Fruit fly (Drosophila melanogaster) whole organism, embryonic: ENCODE results near the gene Oatp33Eb.

Source experiments
- Ada2b ChIP-seq: fragments of 200-800 bp; sonication (Bioruptor generic); IDR thresholded peaks from 2 replicates; pipeline ENCODE4 v1.3.6; 2022; ENCODE audit warnings: missing biosample characterization, missing genetic modification characterization
- Aef1 ChIP-seq: fragments of 200-800 bp; sonication (Bioruptor generic); IDR thresholded peaks from 3 replicates; pipeline ENCODE4 v1.3.6; 2022; ENCODE audit warnings: missing biosample characterization, missing genetic modification characterization
- CG10147 ChIP-seq: fragments of 200-800 bp; sonication (Bioruptor generic); optimal IDR thresholded peaks from 2 replicates; lab custom pipeline; 2019; ENCODE audit warnings: missing biosample characterization, mild to moderate bottlenecking, missing genetic modification characterization, moderate library complexity
- CG1024 ChIP-seq: fragments of 200-800 bp; sonication (Bioruptor generic); IDR thresholded peaks from 2 replicates; pipeline ENCODE4 v1.3.6; 2022; ENCODE audit warnings: missing biosample characterization, missing genetic modification characterization
- CG12769 ChIP-seq: fragments of 200-800 bp; sonication (Bioruptor generic); optimal IDR thresholded peaks from 2 replicates; lab custom pipeline; 2019; ENCODE audit warnings: missing biosample characterization, mild to moderate bottlenecking, missing genetic modification characterization, moderate library complexity
- CG12942 ChIP-seq: fragments of 200-800 bp; sonication (Bioruptor generic); optimal IDR thresholded peaks from 3 replicates; lab custom pipeline; 2016; ENCODE audit warnings: missing biosample characterization, missing genetic modification characterization
- CG13624 ChIP-seq: fragments of 200-800 bp; sonication (Bioruptor generic); optimal IDR thresholded peaks from 2 replicates; lab custom pipeline; 2016; ENCODE audit warnings: missing biosample characterization, missing genetic modification characterization
- CG13894 ChIP-seq: fragments of 200-800 bp; sonication (Bioruptor generic); optimal IDR thresholded peaks from 3 replicates; lab custom pipeline; 2018; ENCODE audit warnings: missing biosample characterization, mild to moderate bottlenecking, missing genetic modification characterization, moderate library complexity
- CG14014 ChIP-seq: fragments of 200-800 bp; sonication (Bioruptor generic); IDR thresholded peaks from 2 replicates; pipeline ENCODE4 v1.3.6; 2022; ENCODE audit warnings: missing biosample characterization, missing genetic modification characterization
- CG15601 ChIP-seq: fragments of 200-800 bp; sonication (Bioruptor generic); optimal IDR thresholded peaks from 3 replicates; lab custom pipeline; 2019; ENCODE audit warnings: missing biosample characterization, mild to moderate bottlenecking, missing genetic modification characterization, moderate library complexity
- CG17328 ChIP-seq: fragments of 200-800 bp; sonication (Bioruptor generic); IDR thresholded peaks from 2 replicates; pipeline ENCODE4 v1.3.6; 2022; ENCODE audit warnings: missing biosample characterization, missing genetic modification characterization
- CG17568 ChIP-seq: fragments of 200-800 bp; sonication (Bioruptor generic); optimal IDR thresholded peaks from 2 replicates; lab custom pipeline; 2018; ENCODE audit warnings: missing biosample characterization, mild to moderate bottlenecking, missing genetic modification characterization, moderate library complexity
- CG17802 ChIP-seq: fragments of 200-800 bp; sonication (Bioruptor generic); optimal IDR thresholded peaks from 2 replicates; lab custom pipeline; 2018; ENCODE audit warnings: missing biosample characterization, mild to moderate bottlenecking, missing genetic modification characterization, moderate library complexity
- CG1792 ChIP-seq: fragments of 200-800 bp; sonication (Bioruptor generic); optimal IDR thresholded peaks from 2 replicates; lab custom pipeline; 2016; ENCODE audit warnings: missing biosample characterization, missing genetic modification characterization
- CG30431 ChIP-seq: fragments of 200-800 bp; sonication (Bioruptor generic); optimal IDR thresholded peaks from 2 replicates; lab custom pipeline; 2017; ENCODE audit warnings: missing biosample characterization, missing genetic modification characterization
- CG3281 ChIP-seq: fragments of 200-800 bp; sonication (Bioruptor generic); optimal IDR thresholded peaks from 3 replicates; lab custom pipeline; 2017; ENCODE audit warnings: missing biosample characterization, mild to moderate bottlenecking, missing genetic modification characterization
- CG34224 ChIP-seq: fragments of 200-800 bp; sonication (Bioruptor generic); IDR thresholded peaks from 3 replicates; pipeline ENCODE4 v1.3.6; 2022; ENCODE audit warnings: missing biosample characterization, missing genetic modification characterization; ENCODE audit not compliant: partially characterized antibody
- CG42726 ChIP-seq: fragments of 200-800 bp; sonication (Bioruptor generic); IDR thresholded peaks from 2 replicates; pipeline ENCODE4 v1.3.6; 2022; ENCODE audit warnings: missing biosample characterization, missing genetic modification characterization; ENCODE audit not compliant: partially characterized antibody
- CG4730 ChIP-seq: fragments of 200-800 bp; sonication (Bioruptor generic); IDR thresholded peaks from 2 replicates; pipeline ENCODE4 v1.3.6; 2022; ENCODE audit warnings: missing biosample characterization, missing genetic modification characterization
- CG5245 ChIP-seq: fragments of 200-800 bp; sonication (Bioruptor generic); optimal IDR thresholded peaks from 3 replicates; lab custom pipeline; 2016; ENCODE audit warnings: missing biosample characterization, missing genetic modification characterization
- CG6689 ChIP-seq: fragments of 200-800 bp; sonication (Bioruptor generic); IDR thresholded peaks from 2 replicates; pipeline ENCODE4 v1.3.6; 2022; ENCODE audit warnings: missing biosample characterization, missing genetic modification characterization
- CG7357 ChIP-seq: fragments of 200-800 bp; sonication (Bioruptor generic); IDR thresholded peaks from 3 replicates; pipeline ENCODE4 v1.3.6; 2022; ENCODE audit warnings: missing biosample characterization, missing genetic modification characterization
- CG8290 ChIP-seq, 3 experiments: fragments of 200-800 bp; sonication (Bioruptor generic); optimal IDR thresholded peaks; 2 replicates each; lab custom pipeline; 2016 to 2019; ENCODE audit warnings: missing biosample characterization in 3 of 3, missing genetic modification characterization in 3 of 3, mild to moderate bottlenecking in 2 of 3, moderate library complexity in 1 of 3
- Dref ChIP-seq: fragments of 200-800 bp; sonication (Bioruptor generic); IDR thresholded peaks from 2 replicates; pipeline ENCODE4 v1.3.6; 2022; ENCODE audit warnings: missing biosample characterization, missing genetic modification characterization
- Hand ChIP-seq: fragments of 200-800 bp; sonication (Bioruptor generic); optimal IDR thresholded peaks from 2 replicates; lab custom pipeline; 2017; ENCODE audit warnings: mild to moderate bottlenecking, missing biosample characterization, missing genetic modification reagents, missing genetic modification characterization
- Hr39 ChIP-seq: fragments of >200 bp; optimal IDR thresholded peaks from 2 replicates; lab custom pipeline; 2017
- MBD-R2 ChIP-seq: fragments of 200-800 bp; sonication (Bioruptor generic); IDR thresholded peaks from 2 replicates; pipeline ENCODE4 v1.3.6; 2022; ENCODE audit warnings: missing biosample characterization, missing genetic modification characterization
- Med ChIP-seq: fragments of 200-800 bp; sonication (Bioruptor generic); peaks from one replicate; lab custom pipeline; 2016; ENCODE audit warnings: missing biosample characterization, missing genetic modification characterization, mild to moderate bottlenecking, inconsistent platforms, moderate library complexity
- Taf1 ChIP-seq: fragments of 200-800 bp; sonication (Bioruptor generic); IDR thresholded peaks from 2 replicates; pipeline ENCODE4 v1.3.6; 2022; ENCODE audit warnings: missing biosample characterization, missing genetic modification characterization
- aop ChIP-seq: fragments of 200-800 bp; sonication (Bioruptor generic); IDR thresholded peaks from 2 replicates; pipeline ENCODE4 v1.3.6; 2022; ENCODE audit warnings: missing biosample characterization, missing genetic modification characterization
- br ChIP-seq: fragments of >200 bp; optimal IDR thresholded peaks from 2 replicates; lab custom pipeline; 2017
- cato ChIP-seq: fragments of 200-800 bp; sonication (Bioruptor generic); optimal IDR thresholded peaks from 2 replicates; lab custom pipeline; 2016; ENCODE audit warnings: missing biosample characterization, missing genetic modification characterization, borderline replicate concordance
- chm ChIP-seq: fragments of 200-800 bp; sonication (Bioruptor generic); IDR thresholded peaks from 2 replicates; pipeline ENCODE4 v1.3.6; 2022; ENCODE audit warnings: missing biosample characterization, missing genetic modification characterization
- ci ChIP-seq: fragments of 200-800 bp; sonication (Bioruptor generic); IDR thresholded peaks from 3 replicates; pipeline ENCODE4 v1.3.6; 2022; ENCODE audit warnings: missing biosample characterization, missing genetic modification characterization
- crc ChIP-seq: fragments of 200-800 bp; sonication (Bioruptor generic); optimal IDR thresholded peaks from 2 replicates; lab custom pipeline; 2016; ENCODE audit warnings: missing biosample characterization, missing genetic modification characterization
- en ChIP-seq: fragments of 200-800 bp; sonication (Bioruptor generic); optimal IDR thresholded peaks from 2 replicates; lab custom pipeline; 2016; ENCODE audit warnings: missing biosample characterization, missing genetic modification characterization
- exex ChIP-seq: fragments of 200-800 bp; sonication (Bioruptor generic); optimal IDR thresholded peaks from 4 replicates; lab custom pipeline; 2018; ENCODE audit warnings: missing biosample characterization, mild to moderate bottlenecking, missing genetic modification characterization, moderate library complexity
- gcm ChIP-seq: fragments of 200-800 bp; sonication (Bioruptor generic); optimal IDR thresholded peaks from 2 replicates; lab custom pipeline; 2019; ENCODE audit warnings: missing biosample characterization, mild to moderate bottlenecking, missing genetic modification characterization, moderate library complexity
- grn ChIP-seq: fragments of 200-800 bp; sonication (Bioruptor generic); optimal IDR thresholded peaks from 3 replicates; lab custom pipeline; 2017; ENCODE audit warnings: missing biosample characterization, missing genetic modification characterization
- ham ChIP-seq: fragments of 200-800 bp; sonication (Bioruptor generic); IDR thresholded peaks from 2 replicates; pipeline ENCODE4 v1.3.6; 2022; ENCODE audit warnings: missing biosample characterization, missing genetic modification characterization
- hkb ChIP-seq, 2 experiments: fragments of 200-800 bp in 1 of 2; fragments of >200 bp in 1 of 2; sonication (Bioruptor generic) in 1 of 2; IDR thresholded peaks in 1 of 2; optimal IDR thresholded peaks in 1 of 2; 2 replicates each; pipeline versions ENCODE4 v1.3.6 to Lab custom; 2017 to 2022; ENCODE audit warnings: missing biosample characterization in 1 of 2, missing genetic modification characterization in 1 of 2
- lilli ChIP-seq: fragments of 200-800 bp; sonication (Bioruptor generic); optimal IDR thresholded peaks from 3 replicates; lab custom pipeline; 2016; ENCODE audit warnings: missing biosample characterization, missing genetic modification characterization
- lola ChIP-seq, 3 experiments: fragments of >200 bp in 2 of 3; fragments of 200-800 bp in 1 of 3; sonication (Bioruptor generic) in 1 of 3; optimal IDR thresholded peaks; 2 replicates each; lab custom pipeline; 2017 to 2019; ENCODE audit warnings: missing biosample characterization in 3 of 3, missing genetic modification characterization in 3 of 3, mild to moderate bottlenecking in 1 of 3, moderate library complexity in 1 of 3
- peb ChIP-seq: fragments of 200-800 bp; sonication (Bioruptor generic); IDR thresholded peaks from 2 replicates; pipeline ENCODE4 v1.3.6; 2022; ENCODE audit warnings: missing biosample characterization, missing genetic modification characterization
- pho ChIP-seq: fragments of 200-800 bp; sonication (Bioruptor generic); optimal IDR thresholded peaks from 2 replicates; lab custom pipeline; 2016; ENCODE audit warnings: missing biosample characterization, missing genetic modification characterization
- rib ChIP-seq: fragments of 200-800 bp; sonication (Bioruptor generic); IDR thresholded peaks from 2 replicates; pipeline ENCODE4 v1.3.6; 2022; ENCODE audit warnings: missing biosample characterization, missing genetic modification characterization
- sima ChIP-seq: fragments of 200-800 bp; sonication (Bioruptor generic); optimal IDR thresholded peaks from 2 replicates; lab custom pipeline; 2016; ENCODE audit warnings: missing biosample characterization, missing genetic modification characterization
- slp2 ChIP-seq: fragments of 200-800 bp; sonication (Bioruptor generic); optimal IDR thresholded peaks from 2 replicates; lab custom pipeline; 2016; ENCODE audit warnings: missing biosample characterization, missing genetic modification characterization
- tll ChIP-seq, 2 experiments: fragments of 200-800 bp in 1 of 2; fragments of >200 bp in 1 of 2; sonication (Bioruptor generic) in 1 of 2; optimal IDR thresholded peaks; 2 replicates each; lab custom pipeline; 2017 to 2019; ENCODE audit warnings: missing biosample characterization in 2 of 2, missing genetic modification characterization in 2 of 2, mild to moderate bottlenecking in 1 of 2, moderate library complexity in 1 of 2

The Oatp33Eb gene

dm6 chr2L:12493101-12493770 is 45.0 kb downstream of the Oatp33Eb start (continued):
- TF ChIP-seq peb (no peak), pho (GFP tag; lab: Kevin White, UChicago) (no peak), slp2 (GFP tag; lab: Kevin White, UChicago) (no peak), CG7357 (GFP tag; lab: Robert Waterston, UW) (no peak), CG13624 (GFP tag; lab: Kevin White, UChicago) (no peak), Hr39 (lab: Kevin White, UChicago) (no peak), exex (tag; lab: Kevin White, UChicago) (peak; percentile 3), CG17802 (tag; lab: Kevin White, UChicago) (no peak), grn (GFP tag; lab: Kevin White, UChicago) (peak; percentile 46), chm (GFP tag; lab: Robert Waterston, UW) (no peak), crc (GFP tag; lab: Kevin White, UChicago) (no peak), CG14014 (GFP tag; lab: Robert Waterston, UW) (no peak), ci (GFP tag; lab: Robert Waterston, UW) (peak; percentile 39; the same call in 1 of the 3 replicates), gcm (no peak), br (lab: Kevin White, UChicago) (no peak), CG8290 (GFP tag; optimal IDR thresholded peaks at IDR 0.05; lab: Kevin White, UChicago) (no peak), CG8290 (tag; optimal IDR thresholded peaks at IDR 0.05; lab: Kevin White, UChicago) (peak in 1 of 2 experiments; percentile 16), Med (GFP tag; lab: Kevin White, UChicago) (peak; percentile 54), CG12942 (GFP tag; lab: Kevin White, UChicago) (no peak), en (GFP tag; lab: Kevin White, UChicago) (no peak), CG3281 (GFP tag; lab: Kevin White, UChicago) (no peak), CG30431 (no peak), CG6689 (0 out of 2 replicates have a peak, but pooled peaks have one; percentile 17), tll (GFP tag; optimal IDR thresholded peaks at IDR 0.05; lab: Kevin White, UChicago) (no peak), Taf1 (GFP tag; lab: Robert Waterston, UW) (no peak), CG12769 (peak; percentile 60), CG4730 (GFP tag; lab: Robert Waterston, UW) (no peak), Hand (no peak), lola (GFP tag; optimal IDR thresholded peaks at IDR 0.05; lab: Kevin White, UChicago) (no peak), Dref (GFP tag; lab: Robert Waterston, UW) (no peak), CG10147 (GFP tag; lab: Kevin White, UChicago) (no peak), CG42726 (GFP tag; lab: Robert Waterston, UW) (no peak), CG15601 (no peak), MBD-R2 (GFP tag; lab: Robert Waterston, UW) (no peak), cato (GFP tag; lab: Kevin White, UChicago) (no peak), CG13894 (tag; lab: Kevin White, UChicago) (peak; percentile 31), CG1792 (GFP tag; lab: Kevin White, UChicago) (no peak), rib (GFP tag; lab: Robert Waterston, UW) (no peak), sima (GFP tag; lab: Kevin White, UChicago) (no peak), lilli (GFP tag; lab: Kevin White, UChicago) (peak; percentile 1), hkb (optimal IDR thresholded peaks at IDR 0.05; lab: Kevin White, UChicago) (no peak), hkb (GFP tag; IDR thresholded peaks at IDR 0.05; lab: Robert Waterston, UW) (peak; percentile 43; the same call in 1 of the 2 replicates), CG1024 (GFP tag; lab: Robert Waterston, UW) (no peak), CG34224 (GFP tag; lab: Robert Waterston, UW) (no peak), aop (GFP tag; lab: Robert Waterston, UW) (no peak), Aef1 (GFP tag; lab: Robert Waterston, UW) (no peak), CG17328 (GFP tag; lab: Robert Waterston, UW) (no peak), CG5245 (GFP tag; lab: Kevin White, UChicago) (no peak), ham (GFP tag; lab: Robert Waterston, UW) (no peak), Ada2b (GFP tag; lab: Robert Waterston, UW) (no peak), CG17568 (GFP tag; lab: Kevin White, UChicago) (no peak)
